Worm (Caenorhabditis elegans) whole organism, young adult: ENCODE measurements around the gene oac-8.

Source experiments
- B0019.2 ChIP-seq: fragments of 200-800 bp; sonication (Bioruptor generic); conservative IDR thresholded peaks from 2 replicates; pipeline ENCODE4 v1.3.6; 2022; ENCODE audit warnings: missing genetic modification reagents, missing genetic modification characterization, missing compliant biosample characterization
- C06A6.2 ChIP-seq: fragments of 200-800 bp; sonication (Bioruptor generic); conservative IDR thresholded peaks from 2 replicates; pipeline ENCODE4 v1.3.6; 2022; ENCODE audit warnings: missing genetic modification characterization, missing compliant biosample characterization
- C17E4.6 ChIP-seq: fragments of 200-800 bp; sonication (Bioruptor generic); IDR thresholded peaks from 2 replicates; pipeline ENCODE4 v1.3.6; 2022; ENCODE audit warnings: missing genetic modification reagents, missing genetic modification characterization, missing compliant biosample characterization
- F22D6.2 ChIP-seq: sonication (generic microtip); optimal IDR thresholded peaks from 2 replicates; lab custom pipeline; 2016; ENCODE audit warnings: mild to moderate bottlenecking, missing genetic modification characterization, missing compliant biosample characterization
- F23B12.7 ChIP-seq: sonication (generic microtip); optimal IDR thresholded peaks from 2 replicates; lab custom pipeline; 2017; ENCODE audit warnings: missing genetic modification characterization, mild to moderate bottlenecking, missing compliant biosample characterization, antibody characterized with exemption, moderate library complexity; ENCODE audit not compliant: insufficient read depth
- F33H1.4 ChIP-seq: fragments of 200-800 bp; sonication (Bioruptor generic); IDR thresholded peaks from 2 replicates; pipeline ENCODE4 v1.3.6; 2022; ENCODE audit warnings: missing genetic modification reagents, missing genetic modification characterization, missing compliant biosample characterization
- F39B2.1 ChIP-seq: fragments of 200-800 bp; sonication (Bioruptor generic); IDR thresholded peaks from 2 replicates; pipeline ENCODE4 v1.3.6; 2022; ENCODE audit warnings: missing genetic modification reagents, missing genetic modification characterization, missing compliant biosample characterization
- K11D2.4 ChIP-seq: fragments of 200-800 bp; sonication (Bioruptor generic); IDR thresholded peaks from 2 replicates; pipeline ENCODE4 v1.3.6; 2022; ENCODE audit warnings: missing genetic modification reagents, missing genetic modification characterization, missing compliant biosample characterization
- T26A5.8 ChIP-seq: sonication (generic microtip); optimal IDR thresholded peaks from 2 replicates; lab custom pipeline; 2016; ENCODE audit warnings: missing genetic modification characterization, missing compliant biosample characterization
- ZK185.1 ChIP-seq: sonication (generic microtip); optimal IDR thresholded peaks from 2 replicates; lab custom pipeline; 2016; ENCODE audit warnings: mild to moderate bottlenecking, missing genetic modification characterization, missing compliant biosample characterization; ENCODE audit not compliant: poor library complexity, severe bottlenecking
- aptf-3 ChIP-seq: fragments of 200-800 bp; sonication (Bioruptor generic); IDR thresholded peaks from 2 replicates; pipeline ENCODE4 v1.3.6; 2022; ENCODE audit warnings: missing genetic modification characterization, missing compliant biosample characterization
- atf-7 ChIP-seq: sonication (generic microtip); optimal IDR thresholded peaks from 2 replicates; lab custom pipeline; 2017; ENCODE audit warnings: mild to moderate bottlenecking, missing genetic modification characterization, missing compliant biosample characterization
- attf-3 ChIP-seq: fragments of 200-800 bp; sonication (Bioruptor generic); conservative IDR thresholded peaks from 2 replicates; pipeline ENCODE4 v1.3.6; 2022; ENCODE audit warnings: missing genetic modification reagents, missing genetic modification characterization, missing compliant biosample characterization
- attf-6 ChIP-seq: fragments of 200-800 bp; sonication (Bioruptor generic); IDR thresholded peaks from 2 replicates; pipeline ENCODE4 v1.3.6; 2022; ENCODE audit warnings: missing genetic modification reagents, missing genetic modification characterization, missing compliant biosample characterization
- ceh-27 ChIP-seq: fragments of 200-800 bp; sonication (Bioruptor generic); optimal IDR thresholded peaks from 2 replicates; lab custom pipeline; 2018; ENCODE audit warnings: mild to moderate bottlenecking, missing genetic modification characterization, moderate library complexity, missing compliant biosample characterization
- ceh-40 ChIP-seq: fragments of 200-800 bp; sonication (Bioruptor generic); IDR thresholded peaks from 2 replicates; pipeline ENCODE4 v1.3.6; 2022; ENCODE audit warnings: missing genetic modification characterization, missing compliant biosample characterization
- ceh-79 ChIP-seq: sonication (generic microtip); optimal IDR thresholded peaks from 2 replicates; lab custom pipeline; 2017; ENCODE audit warnings: mild to moderate bottlenecking, missing genetic modification characterization, missing compliant biosample characterization
- ceh-91 ChIP-seq: fragments of 200-800 bp; sonication (Bioruptor generic); IDR thresholded peaks from 2 replicates; pipeline ENCODE4 v1.3.6; 2022; ENCODE audit warnings: missing genetic modification reagents, missing genetic modification characterization, missing compliant biosample characterization
- die-1 ChIP-seq: sonication (generic microtip); optimal IDR thresholded peaks from 2 replicates; lab custom pipeline; 2016; ENCODE audit warnings: missing genotype, mild to moderate bottlenecking, missing genetic modification characterization, missing compliant biosample characterization
- dpff-1 ChIP-seq: sonication (generic microtip); optimal IDR thresholded peaks from 2 replicates; lab custom pipeline; 2017; ENCODE audit warnings: mild to moderate bottlenecking, missing genetic modification characterization, missing compliant biosample characterization
- egl-18 ChIP-seq: fragments of 200-800 bp; sonication (Bioruptor generic); IDR thresholded peaks from 2 replicates; pipeline ENCODE4 v1.3.6; 2022; ENCODE audit warnings: missing genetic modification reagents, missing genetic modification characterization, missing compliant biosample characterization
- egl-44 ChIP-seq: fragments of 200-800 bp; sonication (Bioruptor generic); IDR thresholded peaks from 2 replicates; pipeline ENCODE4 v1.3.6; 2022; ENCODE audit warnings: missing genetic modification reagents, missing genetic modification characterization, missing compliant biosample characterization
- egrh-3 ChIP-seq: fragments of 200-800 bp; sonication (Bioruptor generic); IDR thresholded peaks from 2 replicates; pipeline ENCODE4 v1.3.6; 2022; ENCODE audit warnings: missing genetic modification reagents, missing genetic modification characterization, missing compliant biosample characterization
- hrde-1 ChIP-seq: sonication (generic microtip); optimal IDR thresholded peaks from 2 replicates; lab custom pipeline; 2016; ENCODE audit warnings: missing genetic modification characterization, mild to moderate bottlenecking, missing compliant biosample characterization, moderate library complexity, missing genotype, missing genetic modification reagents, borderline replicate concordance
- lin-35 ChIP-seq, 3 experiments: fragments of 150-350 bp in 2 of 3; sonication (generic microtip) in 1 of 3; optimal IDR thresholded peaks; 2 replicates each; lab custom pipeline; 2014 to 2018; ENCODE audit warnings: missing biosample characterization in 3 of 3, missing genetic modification characterization in 3 of 3, missing genetic modification reagents in 3 of 3
- lin-54 ChIP-seq: fragments of 200-800 bp; sonication (Bioruptor generic); optimal IDR thresholded peaks from 2 replicates; lab custom pipeline; 2018; ENCODE audit warnings: mild to moderate bottlenecking, missing genetic modification characterization, missing compliant biosample characterization
- lsl-1 ChIP-seq: fragments of 200-800 bp; sonication (Bioruptor generic); optimal IDR thresholded peaks from 2 replicates; lab custom pipeline; 2018; ENCODE audit warnings: mild to moderate bottlenecking, missing genetic modification characterization, moderate library complexity, missing compliant biosample characterization
- lsy-27 ChIP-seq: sonication (generic microtip); optimal IDR thresholded peaks from 2 replicates; lab custom pipeline; 2017; ENCODE audit warnings: missing genetic modification characterization, mild to moderate bottlenecking, missing compliant biosample characterization, antibody characterized with exemption, missing genotype, borderline replicate concordance; ENCODE audit not compliant: insufficient read depth
- madf-6 ChIP-seq: fragments of 200-800 bp; sonication (Bioruptor generic); IDR thresholded peaks from 2 replicates; pipeline ENCODE4 v1.3.6; 2022; ENCODE audit warnings: missing genetic modification reagents, missing genetic modification characterization, missing compliant biosample characterization
- madf-8 ChIP-seq: fragments of 200-800 bp; sonication (Bioruptor generic); conservative IDR thresholded peaks from 2 replicates; pipeline ENCODE4 v1.3.6; 2022; ENCODE audit warnings: missing genetic modification reagents, missing genetic modification characterization, missing compliant biosample characterization
- mel-28 ChIP-seq: sonication (generic microtip); optimal IDR thresholded peaks from 2 replicates; lab custom pipeline; 2016; ENCODE audit warnings: borderline replicate concordance, mild to moderate bottlenecking, missing genetic modification characterization, missing compliant biosample characterization
- mxl-1 ChIP-seq: sonication (generic microtip); optimal IDR thresholded peaks from 2 replicates; lab custom pipeline; 2016; ENCODE audit warnings: missing genetic modification characterization, missing compliant biosample characterization
- nfya-1 ChIP-seq: sonication (generic microtip); optimal IDR thresholded peaks from 2 replicates; lab custom pipeline; 2017; ENCODE audit warnings: antibody characterized with exemption, missing compliant biosample characterization, missing genetic modification characterization, borderline replicate concordance; ENCODE audit not compliant: insufficient read depth
- nfya-2 ChIP-seq: fragments of 200-800 bp; sonication (Bioruptor generic); IDR thresholded peaks from 2 replicates; pipeline ENCODE4 v1.3.6; 2022; ENCODE audit warnings: missing genetic modification reagents, missing genetic modification characterization, missing compliant biosample characterization
- nhr-179 ChIP-seq: sonication (generic microtip); optimal IDR thresholded peaks from 2 replicates; lab custom pipeline; 2016; ENCODE audit warnings: mild to moderate bottlenecking, missing genetic modification characterization, missing compliant biosample characterization
- nhr-27 ChIP-seq: fragments of 200-800 bp; sonication (Bioruptor generic); optimal IDR thresholded peaks from 2 replicates; lab custom pipeline; 2018; ENCODE audit warnings: mild to moderate bottlenecking, missing genetic modification characterization, moderate library complexity, missing compliant biosample characterization
- pha-4 ChIP-seq: fragments of 150-350 bp; sonication (generic microtip); optimal IDR thresholded peaks from 2 replicates; lab custom pipeline; 2014; ENCODE audit warnings: missing biosample characterization, missing genetic modification reagents, missing genetic modification characterization
- rcor-1 ChIP-seq: fragments of 200-800 bp; sonication (Bioruptor generic); IDR thresholded peaks from 2 replicates; pipeline ENCODE4 v1.3.6; 2022; ENCODE audit warnings: missing genetic modification reagents, missing genetic modification characterization, missing compliant biosample characterization
- snpc-1.3 ChIP-seq: sonication (generic microtip); optimal IDR thresholded peaks from 2 replicates; lab custom pipeline; 2017; ENCODE audit warnings: missing genetic modification characterization, mild to moderate bottlenecking, missing compliant biosample characterization, antibody characterized with exemption, moderate library complexity, missing genotype, missing genetic modification reagents; ENCODE audit not compliant: insufficient read depth
- snpc-4 ChIP-seq, 5 experiments: fragments of 150-350 bp in 1 of 5; sonication (generic microtip) in 4 of 5; optimal IDR thresholded peaks; 2 replicates each; lab custom pipeline; 2014 to 2018; ENCODE audit warnings: missing genetic modification characterization in 5 of 5, missing biosample characterization in 3 of 5, antibody characterized with exemption in 2 of 5, mild to moderate bottlenecking in 2 of 5, missing compliant biosample characterization in 2 of 5, missing genotype in 2 of 5, moderate library complexity in 2 of 5, missing genetic modification reagents in 1 of 5
- tbx-9 ChIP-seq: sonication (generic microtip); optimal IDR thresholded peaks from 2 replicates; lab custom pipeline; 2016; ENCODE audit warnings: borderline replicate concordance, missing genetic modification characterization, inconsistent platforms, missing compliant biosample characterization
- tlf-1 ChIP-seq: fragments of 200-800 bp; sonication (Bioruptor generic); optimal IDR thresholded peaks from 2 replicates; lab custom pipeline; 2018; ENCODE audit warnings: mild to moderate bottlenecking, missing genetic modification characterization, missing compliant biosample characterization
- xnd-1 ChIP-seq: sonication (generic microtip); optimal IDR thresholded peaks from 2 replicates; lab custom pipeline; 2016; ENCODE audit warnings: missing genotype, missing genetic modification reagents, missing genetic modification characterization, missing compliant biosample characterization
- zfh-2 ChIP-seq: fragments of 200-800 bp; sonication (Bioruptor generic); conservative IDR thresholded peaks from 2 replicates; pipeline ENCODE4 v1.3.6; 2022; ENCODE audit warnings: missing genetic modification reagents, missing genetic modification characterization, missing compliant biosample characterization
- ztf-22 ChIP-seq: fragments of 200-800 bp; sonication (Bioruptor generic); optimal IDR thresholded peaks from 2 replicates; lab custom pipeline; 2018; ENCODE audit warnings: mild to moderate bottlenecking, missing genetic modification characterization, moderate library complexity, missing compliant biosample characterization

The oac-8 gene

ce11 chrIV:10546589-10547136 is 37.7 kb upstream of the oac-8 start, which contains the start of gene zim-1 (continued):
- TF ChIP-seq lsl-1 (GFP tag; lab: Kevin White, UChicago) (peak; percentile 85), ceh-91 (GFP tag; lab: Robert Waterston, UW) (0 out of 2 replicates have a peak, but pooled peaks have one; percentile 15), xnd-1 (tag; lab: Kevin White, UChicago) (peak; percentile 77), attf-6 (GFP tag; lab: Robert Waterston, UW) (no peak), madf-6 (peak; percentile 78), F23B12.7 (tag; lab: Kevin White, UChicago) (no peak), mxl-1 (tag; lab: Kevin White, UChicago) (no peak), nhr-179 (tag; lab: Kevin White, UChicago) (no peak), madf-8 (GFP tag; lab: Robert Waterston, UW) (0 out of 2 replicates have a peak, but pooled peaks have one; percentile 24), zfh-2 (GFP tag; lab: Robert Waterston, UW) (no peak), snpc-4 (GFP tag; optimal IDR thresholded peaks at IDR 0.05; lab: Kevin White, UChicago) (no peak), snpc-4 (tag; optimal IDR thresholded peaks at IDR 0.05; lab: Kevin White, UChicago) (peak in 1 of 4 experiments; percentile 2), ceh-27 (GFP tag; lab: Kevin White, UChicago) (no peak), egl-44 (GFP tag; lab: Robert Waterston, UW) (no peak), attf-3 (GFP tag; lab: Robert Waterston, UW) (no peak), hrde-1 (tag; lab: Kevin White, UChicago) (no peak), egrh-3 (no peak), T26A5.8 (tag; lab: Kevin White, UChicago) (no peak), nfya-1 (tag; lab: Kevin White, UChicago) (no peak), aptf-3 (no peak), atf-7 (tag; lab: Kevin White, UChicago) (no peak), ztf-22 (GFP tag; lab: Kevin White, UChicago) (no peak), tbx-9 (tag; lab: Kevin White, UChicago) (no peak), nhr-27 (tag; lab: Kevin White, UChicago) (no peak), rcor-1 (GFP tag; lab: Robert Waterston, UW) (peak; percentile 26; the same call in 1 of the 2 replicates), F39B2.1 (GFP tag; lab: Robert Waterston, UW) (no peak), K11D2.4 (GFP tag; lab: Robert Waterston, UW) (no peak), mel-28 (no peak), C06A6.2 (GFP tag; lab: Robert Waterston, UW) (no peak), B0019.2 (GFP tag; lab: Robert Waterston, UW) (no peak), lin-35 (GFP tag; optimal IDR thresholded peaks at IDR 0.05; lab: Kevin White, UChicago) (no peak), lin-54 (GFP tag; lab: Kevin White, UChicago) (no peak), die-1 (tag; lab: Kevin White, UChicago) (no peak), pha-4 (tag; lab: Kevin White, UChicago) (no peak), F33H1.4 (GFP tag; lab: Robert Waterston, UW) (peak; percentile 83), egl-18 (GFP tag; lab: Robert Waterston, UW) (no peak), ceh-79 (no peak), snpc-1.3 (tag; lab: Kevin White, UChicago) (no peak), dpff-1 (tag; lab: Kevin White, UChicago) (no peak), tlf-1 (GFP tag; lab: Kevin White, UChicago) (no peak), ceh-40 (GFP tag; lab: Robert Waterston, UW) (no peak), lsy-27 (no peak), C17E4.6 (GFP tag; lab: Robert Waterston, UW) (no peak), F22D6.2 (tag; lab: Kevin White, UChicago) (no peak), ZK185.1 (tag; lab: Kevin White, UChicago) (no peak), nfya-2 (GFP tag; lab: Robert Waterston, UW) (no peak)
